Worm (Caenorhabditis elegans) whole organism, young adult: ENCODE measurements around the gene srw-43.

Experiments used
- B0019.2 ChIP-seq: fragments of 200-800 bp; sonication (Bioruptor generic); conservative IDR thresholded peaks from 2 replicates; pipeline ENCODE4 v1.3.6; 2022; ENCODE audit warnings: missing genetic modification reagents, missing genetic modification characterization, missing compliant biosample characterization
- B0261.1 ChIP-seq: sonication (generic microtip); optimal IDR thresholded peaks from 2 replicates; lab custom pipeline; 2016; ENCODE audit warnings: mild to moderate bottlenecking, missing genetic modification characterization, moderate library complexity, missing compliant biosample characterization
- C06A6.2 ChIP-seq: fragments of 200-800 bp; sonication (Bioruptor generic); conservative IDR thresholded peaks from 2 replicates; pipeline ENCODE4 v1.3.6; 2022; ENCODE audit warnings: missing genetic modification characterization, missing compliant biosample characterization
- C17E4.6 ChIP-seq: fragments of 200-800 bp; sonication (Bioruptor generic); IDR thresholded peaks from 2 replicates; pipeline ENCODE4 v1.3.6; 2022; ENCODE audit warnings: missing genetic modification reagents, missing genetic modification characterization, missing compliant biosample characterization
- D2030.7 ChIP-seq: fragments of 200-800 bp; sonication (Bioruptor generic); IDR thresholded peaks from 2 replicates; pipeline ENCODE4 v1.3.6; 2022; ENCODE audit warnings: missing genetic modification reagents, missing genetic modification characterization, missing compliant biosample characterization
- F10E7.11 ChIP-seq: sonication (generic microtip); optimal IDR thresholded peaks from 2 replicates; lab custom pipeline; 2017; ENCODE audit warnings: mild to moderate bottlenecking, missing genetic modification characterization, moderate library complexity, missing compliant biosample characterization
- F22D6.2 ChIP-seq: sonication (generic microtip); optimal IDR thresholded peaks from 2 replicates; lab custom pipeline; 2016; ENCODE audit warnings: mild to moderate bottlenecking, missing genetic modification characterization, missing compliant biosample characterization
- F23B12.7 ChIP-seq: sonication (generic microtip); optimal IDR thresholded peaks from 2 replicates; lab custom pipeline; 2017; ENCODE audit warnings: missing genetic modification characterization, mild to moderate bottlenecking, missing compliant biosample characterization, antibody characterized with exemption, moderate library complexity; ENCODE audit not compliant: insufficient read depth
- F49E8.2 ChIP-seq: sonication (generic microtip); optimal IDR thresholded peaks from 3 replicates; lab custom pipeline; 2017; ENCODE audit warnings: missing genetic modification characterization, mild to moderate bottlenecking, missing compliant biosample characterization, antibody characterized with exemption, moderate library complexity; ENCODE audit not compliant: insufficient read depth
- K11D2.4 ChIP-seq: fragments of 200-800 bp; sonication (Bioruptor generic); IDR thresholded peaks from 2 replicates; pipeline ENCODE4 v1.3.6; 2022; ENCODE audit warnings: missing genetic modification reagents, missing genetic modification characterization, missing compliant biosample characterization
- T26A5.8 ChIP-seq: sonication (generic microtip); optimal IDR thresholded peaks from 2 replicates; lab custom pipeline; 2016; ENCODE audit warnings: missing genetic modification characterization, missing compliant biosample characterization
- attf-5 ChIP-seq: fragments of 200-800 bp; sonication (Bioruptor generic); optimal IDR thresholded peaks from 2 replicates; lab custom pipeline; 2018; ENCODE audit warnings: mild to moderate bottlenecking, missing genetic modification characterization, missing compliant biosample characterization
- cebp-1 ChIP-seq, 2 experiments: fragments of 200-800 bp in 1 of 2; sonication (Bioruptor generic) in 1 of 2; sonication (generic microtip) in 1 of 2; IDR thresholded peaks in 1 of 2; optimal IDR thresholded peaks in 1 of 2; 2 replicates each; pipeline versions ENCODE4 v1.3.6 to Lab custom; 2017 to 2022; ENCODE audit warnings: missing compliant biosample characterization in 2 of 2, missing genetic modification characterization in 2 of 2, mild to moderate bottlenecking in 1 of 2, missing genetic modification reagents in 1 of 2, moderate library complexity in 1 of 2
- chd-7 ChIP-seq: sonication (generic microtip); optimal IDR thresholded peaks from 2 replicates; lab custom pipeline; 2016; ENCODE audit warnings: mild to moderate bottlenecking, missing genetic modification characterization, moderate library complexity, missing compliant biosample characterization
- die-1 ChIP-seq: sonication (generic microtip); optimal IDR thresholded peaks from 2 replicates; lab custom pipeline; 2016; ENCODE audit warnings: missing genotype, mild to moderate bottlenecking, missing genetic modification characterization, missing compliant biosample characterization
- dox-1 ChIP-seq: fragments of 200-800 bp; sonication (Bioruptor generic); IDR thresholded peaks from 2 replicates; pipeline ENCODE4 v1.3.6; 2022; ENCODE audit warnings: missing genetic modification reagents, missing genetic modification characterization, missing compliant biosample characterization
- egl-44 ChIP-seq: fragments of 200-800 bp; sonication (Bioruptor generic); IDR thresholded peaks from 2 replicates; pipeline ENCODE4 v1.3.6; 2022; ENCODE audit warnings: missing genetic modification reagents, missing genetic modification characterization, missing compliant biosample characterization
- fkh-3 ChIP-seq: sonication (generic microtip); optimal IDR thresholded peaks from 2 replicates; lab custom pipeline; 2016; ENCODE audit warnings: mild to moderate bottlenecking, missing genetic modification characterization, missing compliant biosample characterization
- gei-17 ChIP-seq: fragments of 200-800 bp; sonication (Bioruptor generic); optimal IDR thresholded peaks from 2 replicates; lab custom pipeline; 2018; ENCODE audit warnings: mild to moderate bottlenecking, missing genetic modification characterization, missing compliant biosample characterization
- hlh-12 ChIP-seq: sonication (generic microtip); optimal IDR thresholded peaks from 2 replicates; lab custom pipeline; 2016; ENCODE audit warnings: missing genetic modification characterization, missing compliant biosample characterization
- hmg-1.2 ChIP-seq: fragments of 200-800 bp; sonication (Bioruptor generic); IDR thresholded peaks from 2 replicates; pipeline ENCODE4 v1.3.6; 2022; ENCODE audit warnings: missing genetic modification reagents, missing genetic modification characterization, missing compliant biosample characterization
- hsf-1 ChIP-seq: fragments of 200-800 bp; sonication (Bioruptor generic); IDR thresholded peaks from 2 replicates; pipeline ENCODE4 v1.3.6; 2022; ENCODE audit warnings: missing genetic modification reagents, missing genetic modification characterization, missing compliant biosample characterization
- let-526 ChIP-seq: fragments of 200-800 bp; sonication (Bioruptor generic); IDR thresholded peaks from 2 replicates; pipeline ENCODE4 v1.3.6; 2022; ENCODE audit warnings: missing genetic modification reagents, missing genetic modification characterization, missing compliant biosample characterization
- lin-26 ChIP-seq: fragments of 200-800 bp; sonication (Bioruptor generic); IDR thresholded peaks from 2 replicates; pipeline ENCODE4 v1.3.6; 2022; ENCODE audit warnings: missing genetic modification reagents, missing genetic modification characterization, missing compliant biosample characterization
- lsy-27 ChIP-seq: sonication (generic microtip); optimal IDR thresholded peaks from 2 replicates; lab custom pipeline; 2017; ENCODE audit warnings: missing genetic modification characterization, mild to moderate bottlenecking, missing compliant biosample characterization, antibody characterized with exemption, missing genotype, borderline replicate concordance; ENCODE audit not compliant: insufficient read depth
- madf-10 ChIP-seq: sonication (generic microtip); optimal IDR thresholded peaks from 2 replicates; lab custom pipeline; 2016; ENCODE audit warnings: mild to moderate bottlenecking, missing genetic modification characterization, missing compliant biosample characterization
- mcd-1 ChIP-seq: fragments of 200-800 bp; sonication (Bioruptor generic); IDR thresholded peaks from 2 replicates; pipeline ENCODE4 v1.3.6; 2022; ENCODE audit warnings: missing genetic modification reagents, missing genetic modification characterization, missing compliant biosample characterization
- nfya-1 ChIP-seq: sonication (generic microtip); optimal IDR thresholded peaks from 2 replicates; lab custom pipeline; 2017; ENCODE audit warnings: antibody characterized with exemption, missing compliant biosample characterization, missing genetic modification characterization, borderline replicate concordance; ENCODE audit not compliant: insufficient read depth
- nfyb-1 ChIP-seq: fragments of 200-800 bp; sonication (Bioruptor generic); IDR thresholded peaks from 2 replicates; pipeline ENCODE4 v1.3.6; 2022; ENCODE audit warnings: missing genetic modification reagents, missing genetic modification characterization, missing compliant biosample characterization
- nhr-90 ChIP-seq: sonication (generic microtip); optimal IDR thresholded peaks from 2 replicates; lab custom pipeline; 2016; ENCODE audit warnings: missing genotype, mild to moderate bottlenecking, missing genetic modification characterization, missing compliant biosample characterization
- pbrm-1 ChIP-seq: fragments of 200-800 bp; sonication (Bioruptor generic); IDR thresholded peaks from 2 replicates; pipeline ENCODE4 v1.3.6; 2022; ENCODE audit warnings: missing genetic modification reagents, missing genetic modification characterization, missing compliant biosample characterization
- rec-8 ChIP-seq, 2 experiments: sonication (generic microtip); optimal IDR thresholded peaks; 2 replicates each; lab custom pipeline; 2016; ENCODE audit warnings: mild to moderate bottlenecking in 2 of 2, missing genetic modification characterization in 2 of 2, missing genetic modification reagents in 2 of 2, missing genotype in 2 of 2, missing biosample characterization in 1 of 2, missing compliant biosample characterization in 1 of 2, moderate library complexity in 1 of 2
- rpc-1 ChIP-seq, 2 experiments: fragments of 150-350 bp in 1 of 2; sonication (generic microtip) in 1 of 2; optimal IDR thresholded peaks; 2 replicates each; lab custom pipeline; 2014 to 2018; ENCODE audit warnings: missing biosample characterization in 1 of 2, missing genetic modification characterization in 1 of 2, missing genetic modification reagents in 1 of 2, missing genotype in 1 of 2
- snpc-1.3 ChIP-seq: sonication (generic microtip); optimal IDR thresholded peaks from 2 replicates; lab custom pipeline; 2017; ENCODE audit warnings: missing genetic modification characterization, mild to moderate bottlenecking, missing compliant biosample characterization, antibody characterized with exemption, moderate library complexity, missing genotype, missing genetic modification reagents; ENCODE audit not compliant: insufficient read depth
- snpc-4 ChIP-seq, 5 experiments: fragments of 150-350 bp in 1 of 5; sonication (generic microtip) in 4 of 5; optimal IDR thresholded peaks; 2 replicates each; lab custom pipeline; 2014 to 2018; ENCODE audit warnings: missing genetic modification characterization in 5 of 5, missing biosample characterization in 3 of 5, antibody characterized with exemption in 2 of 5, mild to moderate bottlenecking in 2 of 5, missing compliant biosample characterization in 2 of 5, missing genotype in 2 of 5, moderate library complexity in 2 of 5, missing genetic modification reagents in 1 of 5
- tbp1 ChIP-seq: fragments of 200-800 bp; sonication (Bioruptor generic); optimal IDR thresholded peaks from 2 replicates; lab custom pipeline; 2018; ENCODE audit warnings: mild to moderate bottlenecking, missing genetic modification characterization, missing compliant biosample characterization
- zfh-2 ChIP-seq: fragments of 200-800 bp; sonication (Bioruptor generic); conservative IDR thresholded peaks from 2 replicates; pipeline ENCODE4 v1.3.6; 2022; ENCODE audit warnings: missing genetic modification reagents, missing genetic modification characterization, missing compliant biosample characterization
- ztf-18 ChIP-seq: sonication (generic microtip); optimal IDR thresholded peaks from 2 replicates; lab custom pipeline; 2016; ENCODE audit warnings: missing genotype, mild to moderate bottlenecking, missing genetic modification characterization, missing compliant biosample characterization
- ztf-3 ChIP-seq: fragments of 200-800 bp; sonication (Bioruptor generic); optimal IDR thresholded peaks from 2 replicates; lab custom pipeline; 2018; ENCODE audit warnings: mild to moderate bottlenecking, missing genetic modification characterization, missing compliant biosample characterization
- ztf-6 ChIP-seq: fragments of 200-800 bp; sonication (Bioruptor generic); IDR thresholded peaks from 2 replicates; pipeline ENCODE4 v1.3.6; 2022; ENCODE audit warnings: missing genetic modification reagents, missing genetic modification characterization, missing compliant biosample characterization

srw-43 gene

ce11 chrV:16645201-16645940, 40.5 kb upstream of the srw-43 start, which contains the start of gene W06G6.17 (continued):
- no peak for TF ChIP-seq F10E7.11
- TF ChIP-seq hlh-12 (tag; lab: Kevin White, UChicago) = no peak
- TF ChIP-seq tbp1 (GFP tag; lab: Kevin White, UChicago) = peak; percentile 86
- TF ChIP-seq F22D6.2 (tag; lab: Kevin White, UChicago) = no peak
- no peak for TF ChIP-seq fkh-3 (tag; lab: Kevin White, UChicago)
- no peak for TF ChIP-seq let-526 (GFP tag; lab: Robert Waterston, UW)
- no peak for TF ChIP-seq ztf-6 (GFP tag; lab: Robert Waterston, UW)
- TF ChIP-seq rec-8 (tag; optimal IDR thresholded peaks at IDR 0.05; lab: Kevin White, UChicago) = no peak
- peak; percentile 56 for TF ChIP-seq die-1 (tag; lab: Kevin White, UChicago)
- TF ChIP-seq pbrm-1 (GFP tag; lab: Robert Waterston, UW) = no peak
- TF ChIP-seq zfh-2 (GFP tag; lab: Robert Waterston, UW) = no peak
- TF ChIP-seq nhr-90 (tag; lab: Kevin White, UChicago) = peak; percentile 48
- no peak for TF ChIP-seq dox-1 (GFP tag; lab: Robert Waterston, UW)
- no peak for TF ChIP-seq egl-44 (GFP tag; lab: Robert Waterston, UW)
- TF ChIP-seq nfya-1 (tag; lab: Kevin White, UChicago) = no peak
- no peak for TF ChIP-seq gei-17 (GFP tag; lab: Kevin White, UChicago)
- TF ChIP-seq D2030.7 (GFP tag; lab: Robert Waterston, UW) = no peak
- TF ChIP-seq lin-26 (GFP tag; lab: Robert Waterston, UW) = peak; percentile 62; the same call in 1 of the 2 replicates
- TF ChIP-seq T26A5.8 (tag; lab: Kevin White, UChicago) = no peak
- no peak for TF ChIP-seq attf-5 (GFP tag; lab: Kevin White, UChicago)
- peak; percentile 69; the same call in 1 of the 2 replicates for TF ChIP-seq nfyb-1 (GFP tag; lab: Robert Waterston, UW)
- no peak for TF ChIP-seq madf-10 (tag; lab: Kevin White, UChicago)
- TF ChIP-seq snpc-4 (GFP tag; optimal IDR thresholded peaks at IDR 0.05; lab: Kevin White, UChicago) = peak; percentile 15
- peak in 3 of 4 experiments; percentile 42 to 86 (median 79) for TF ChIP-seq snpc-4 (tag; optimal IDR thresholded peaks at IDR 0.05; lab: Kevin White, UChicago)
- TF ChIP-seq cebp-1 (GFP tag; IDR thresholded peaks at IDR 0.05; lab: Robert Waterston, UW) = no peak
- TF ChIP-seq cebp-1 (tag; optimal IDR thresholded peaks at IDR 0.05; lab: Kevin White, UChicago) = no peak
- peak; percentile 63 for TF ChIP-seq rpc-1 (optimal IDR thresholded peaks at IDR 0.05; lab: Kevin White, UChicago)
- peak; percentile 78 for TF ChIP-seq rpc-1 (tag; optimal IDR thresholded peaks at IDR 0.05; lab: Kevin White, UChicago)
- TF ChIP-seq snpc-1.3 = no peak
- TF ChIP-seq lsy-27 = no peak
- no peak for TF ChIP-seq hsf-1 (GFP tag; lab: Robert Waterston, UW)
- no peak for TF ChIP-seq ztf-3 (GFP tag; lab: Kevin White, UChicago)
- no peak for TF ChIP-seq chd-7 (tag; lab: Kevin White, UChicago)
- TF ChIP-seq hmg-1.2 (GFP tag; lab: Robert Waterston, UW) = peak; percentile 33; the same call in 1 of the 2 replicates
- TF ChIP-seq B0261.1 (tag; lab: Kevin White, UChicago) = peak; percentile 64
- TF ChIP-seq C17E4.6 (GFP tag; lab: Robert Waterston, UW) = no peak

DNA sequence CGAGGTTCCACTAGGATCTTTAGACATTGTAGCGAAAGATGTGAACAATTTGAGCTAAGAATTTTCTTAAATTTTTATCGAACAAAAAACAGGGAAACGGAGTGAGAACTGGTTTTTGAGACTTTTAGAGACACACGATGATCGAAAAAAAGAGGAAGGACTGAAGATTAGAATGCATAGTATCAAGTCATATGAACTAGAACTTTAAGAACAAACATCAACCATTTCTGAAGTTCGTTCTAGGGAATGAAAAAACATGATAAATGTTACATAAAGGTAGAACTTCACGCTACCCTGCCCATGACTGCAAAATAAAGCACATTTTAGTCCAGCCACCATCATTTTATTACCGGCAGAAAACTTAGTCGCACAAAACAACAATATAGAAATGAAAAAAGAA, 39.5 kb upstream of the srw-43 start, which contains the start of gene W06G6.9:
Gene W06G6.9 (minus strand): TSS at position 101 of the 400 bp plus-strand sequence.
- no peak for TF ChIP-seq K11D2.4 (GFP tag; lab: Robert Waterston, UW)
- TF ChIP-seq lsy-27 = no peak
- no peak for TF ChIP-seq B0019.2
- TF ChIP-seq C06A6.2 (GFP tag; lab: Robert Waterston, UW) = no peak
- no peak for TF ChIP-seq ztf-18 (tag; lab: Kevin White, UChicago)
- TF ChIP-seq mcd-1 = no peak
- TF ChIP-seq B0261.1 (tag; lab: Kevin White, UChicago) = no peak
- no peak for TF ChIP-seq F49E8.2 (tag; lab: Kevin White, UChicago)
- no peak for TF ChIP-seq hlh-12 (tag; lab: Kevin White, UChicago)
- no peak for TF ChIP-seq F23B12.7 (tag; lab: Kevin White, UChicago)
- TF ChIP-seq F10E7.11 = no peak
- TF ChIP-seq, all 124 proteins: peak for 0
